Worm (Caenorhabditis elegans): ENCODE measurements around the gene F53B1.9.

Gene F53B1.9

ce11 chrX:2105310-2105709 is 26.3 kb downstream of the F53B1.9 start, which contains the start of gene F53B1.3:
Gene F53B1.3, plus strand, starts transcription at chrX:2105610.
- TF ChIP-seq ceh-24 (tag; optimal IDR thresholded peaks at IDR 0.05) (no peak), ceh-34 (tag; optimal IDR thresholded peaks at IDR 0.05) (no peak), pag-3 (tag; optimal IDR thresholded peaks at IDR 0.05; ENCODE audit: borderline replicate concordance) (no peak), gmeb-2 (tag; optimal IDR thresholded peaks at IDR 0.05) (no peak), sox-2 (GFP tag; IDR thresholded peaks at IDR 0.05) (no peak), ahr-1 (tag; optimal IDR thresholded peaks at IDR 0.05) (no peak), ceh-30 (tag; optimal IDR thresholded peaks at IDR 0.05) (no peak), pha-2 (tag; optimal IDR thresholded peaks at IDR 0.05) (no peak), ztf-16 (tag; optimal IDR thresholded peaks at IDR 0.05) (no peak), unc-55 (GFP tag; optimal IDR thresholded peaks at IDR 0.05) (no peak), hlh-6 (tag; optimal IDR thresholded peaks at IDR 0.05) (no peak)

- TF ChIP-seq C38D4.7 (GFP tag; optimal IDR thresholded peaks at IDR 0.05) (no peak), nhr-232 (tag; optimal IDR thresholded peaks at IDR 0.05) (no peak), npax-4 (tag; optimal IDR thresholded peaks at IDR 0.05) (no peak), T23F11.4 (GFP tag; optimal IDR thresholded peaks at IDR 0.05) (no peak), pqm-1 (tag; optimal IDR thresholded peaks at IDR 0.05) (no peak), lim-6 (tag; optimal IDR thresholded peaks at IDR 0.05) (no peak), madf-2 (tag; optimal IDR thresholded peaks at IDR 0.05) (no peak), ceh-6 (GFP tag; optimal IDR thresholded peaks at IDR 0.05) (no peak), gmeb-2 (tag; optimal IDR thresholded peaks at IDR 0.05) (no peak), ttx-3 (tag; optimal IDR thresholded peaks at IDR 0.05) (no peak), nfya-1 (tag; optimal IDR thresholded peaks at IDR 0.05) (no peak), ceh-31 (tag; optimal IDR thresholded peaks at IDR 0.05) (no peak), ref-2 (tag; optimal IDR thresholded peaks at IDR 0.05) (no peak), unc-86 (tag; optimal IDR thresholded peaks at IDR 0.05) (no peak), ztf-16 (tag; optimal IDR thresholded peaks at IDR 0.05) (no peak), pax-1 (tag; optimal IDR thresholded peaks at IDR 0.05) (no peak), rnt-1 (tag; optimal IDR thresholded peaks at IDR 0.05) (no peak), elt-2 (tag; optimal IDR thresholded peaks at IDR 0.05) (no peak), unc-3 (GFP tag; conservative IDR thresholded peaks at IDR 0.05) (no peak), unc-3 (tag; optimal IDR thresholded peaks at IDR 0.05) (no peak)
Observed at ce11 chrX:2099002-2099401, 32.6 kb downstream of the F53B1.9 start.

ce11 chrX:2096804-2097203 is 34.8 kb downstream of the F53B1.9 start, which contains the start of gene T21D9.2:
Gene T21D9.2, minus strand, starts transcription at chrX:2096904.
- TF ChIP-seq che-1 (tag; optimal IDR thresholded peaks at IDR 0.05) (no peak), rnt-1 (tag; optimal IDR thresholded peaks at IDR 0.05) (no peak), eyg-1 (tag; optimal IDR thresholded peaks at IDR 0.05) (no peak)

- TF ChIP-seq syd-9 (tag; optimal IDR thresholded peaks at IDR 0.05) (peak; percentile 14), unc-3 (GFP tag; conservative IDR thresholded peaks at IDR 0.05) (no peak), unc-3 (tag; optimal IDR thresholded peaks at IDR 0.05) (no peak)
Observed at ce11 chrX:2094094-2094493, 37.5 kb downstream of the F53B1.9 start.

ce11 chrX:2093169-2093568 is 38.5 kb downstream of the F53B1.9 start, which contains the start of gene col-164:
Gene col-164, plus strand, starts transcription at chrX:2093469.
- TF ChIP-seq dmd-4 (tag; optimal IDR thresholded peaks at IDR 0.05; ENCODE audit: borderline replicate concordance) (no peak), pax-1 (tag; optimal IDR thresholded peaks at IDR 0.05) (no peak)

- peak; percentile 54 for TF ChIP-seq elt-2 (tag; optimal IDR thresholded peaks at IDR 0.05)
- peak; percentile 51 for TF ChIP-seq nfya-1 (tag; optimal IDR thresholded peaks at IDR 0.05)
- no peak for TF ChIP-seq K02D7.2 (tag; optimal IDR thresholded peaks at IDR 0.05)
- TF ChIP-seq hlh-30 (tag; optimal IDR thresholded peaks at IDR 0.05; ENCODE audit: insufficient read depth) = peak; percentile 54
Observed at ce11 chrX:2090493-2090892, 41.2 kb downstream of the F53B1.9 start.
